Worm (Caenorhabditis elegans) whole organism, L1 larva: ENCODE measurements around the gene best-19.
A peak's percentile ranks its signal among the peaks of the same experiment; 100 is the strongest.

Experiments
- C16A3.4 ChIP-seq: fragments of 150-350 bp; optimal IDR thresholded peaks from 2 replicates; lab custom pipeline; 2014; ENCODE audit warnings: missing biosample characterization, missing genetic modification characterization
- C34B4.2 ChIP-seq: sonication (generic microtip); optimal IDR thresholded peaks from 2 replicates; lab custom pipeline; 2017; ENCODE audit warnings: mild to moderate bottlenecking, missing genetic modification characterization, missing compliant biosample characterization
- F16B12.6 ChIP-seq: fragments of 150-350 bp; optimal IDR thresholded peaks from 2 replicates; lab custom pipeline; 2014; ENCODE audit warnings: missing biosample characterization, missing genetic modification characterization
- Y116A8C.19 ChIP-seq: sonication (generic microtip); optimal IDR thresholded peaks from 2 replicates; lab custom pipeline; 2016; ENCODE audit warnings: missing compliant biosample characterization, missing genetic modification characterization, borderline replicate concordance
- alr-1 ChIP-seq: fragments of 200-800 bp; sonication (Bioruptor generic); optimal IDR thresholded peaks from 2 replicates; lab custom pipeline; 2018; ENCODE audit warnings: borderline replicate concordance, mild to moderate bottlenecking, missing genetic modification characterization, missing compliant biosample characterization
- aly-2 ChIP-seq: fragments of 150-350 bp; optimal IDR thresholded peaks from 2 replicates; lab custom pipeline; 2014; ENCODE audit warnings: missing biosample characterization, missing genetic modification characterization
- ama-1 ChIP-seq: fragments of 150-350 bp; optimal IDR thresholded peaks from 2 replicates; lab custom pipeline; 2014
- blmp-1 ChIP-seq: fragments of 150-350 bp; optimal IDR thresholded peaks from 2 replicates; lab custom pipeline; 2014; ENCODE audit warnings: missing biosample characterization, missing genetic modification characterization
- ceh-82 ChIP-seq, 3 experiments: fragments of 150-350 bp in 1 of 3; sonication (generic microtip) in 2 of 3; optimal IDR thresholded peaks; 2 replicates each; lab custom pipeline; 2014 to 2017; ENCODE audit warnings: missing biosample characterization in 3 of 3, missing genetic modification characterization in 3 of 3
- efl-1 ChIP-seq, 4 experiments: fragments of 150-350 bp; optimal IDR thresholded peaks in 3 of 4; peaks in 1 of 4; 1 replicate in 1 of 4; 2 replicates in 3 of 4; lab custom pipeline; 2014; ENCODE audit warnings: missing biosample characterization in 2 of 4, missing genetic modification characterization in 2 of 4, missing genetic modification reagents in 2 of 4
- egl-13 ChIP-seq: sonication (generic microtip); optimal IDR thresholded peaks from 2 replicates; lab custom pipeline; 2016; ENCODE audit warnings: missing genotype, missing genetic modification reagents, missing genetic modification characterization, missing compliant biosample characterization
- elt-2 ChIP-seq: sonication (generic microtip); optimal IDR thresholded peaks from 2 replicates; lab custom pipeline; 2016; ENCODE audit warnings: missing genetic modification characterization, mild to moderate bottlenecking, inconsistent platforms, missing compliant biosample characterization, missing genetic modification reagents
- elt-3 ChIP-seq, 6 experiments: fragments of 150-350 bp in 1 of 6; sonication (generic microtip); optimal IDR thresholded peaks; 2 replicates each; lab custom pipeline; 2017 to 2018; ENCODE audit warnings: missing biosample characterization in 6 of 6, missing genetic modification characterization in 6 of 6, inconsistent platforms in 1 of 6
- fkh-10 ChIP-seq: sonication (generic microtip); optimal IDR thresholded peaks from 2 replicates; lab custom pipeline; 2017; ENCODE audit warnings: missing biosample characterization, missing genetic modification reagents, missing genetic modification characterization
- fkh-4 ChIP-seq: sonication (generic microtip); optimal IDR thresholded peaks from 2 replicates; lab custom pipeline; 2016; ENCODE audit warnings: missing compliant biosample characterization, missing genetic modification characterization, borderline replicate concordance
- fkh-8 ChIP-seq: sonication (generic microtip); optimal IDR thresholded peaks from 2 replicates; lab custom pipeline; 2016; ENCODE audit warnings: mild to moderate bottlenecking, missing genetic modification characterization, missing compliant biosample characterization
- hpl-2 ChIP-seq: fragments of 150-350 bp; optimal IDR thresholded peaks from 2 replicates; lab custom pipeline; 2014; ENCODE audit warnings: missing biosample characterization, missing genetic modification reagents, missing genetic modification characterization
- irx-1 ChIP-seq: sonication (generic microtip); optimal IDR thresholded peaks from 2 replicates; lab custom pipeline; 2016; ENCODE audit warnings: missing genetic modification characterization, missing compliant biosample characterization
- jun-1 ChIP-seq: fragments of 150-350 bp; optimal IDR thresholded peaks from 2 replicates; lab custom pipeline; 2014; ENCODE audit warnings: missing biosample characterization, missing genetic modification reagents, missing genetic modification characterization
- lin-14 ChIP-seq: fragments of 200-800 bp; sonication (Bioruptor generic); optimal IDR thresholded peaks from 2 replicates; lab custom pipeline; 2018; ENCODE audit warnings: mild to moderate bottlenecking, missing genetic modification characterization, moderate library complexity, missing compliant biosample characterization
- lin-35 ChIP-seq, 2 experiments: fragments of 150-350 bp; optimal IDR thresholded peaks; 2 replicates each; lab custom pipeline; 2014; ENCODE audit warnings: missing biosample characterization in 2 of 2, missing genetic modification characterization in 2 of 2, missing genetic modification reagents in 2 of 2
- lin-39 ChIP-seq: fragments of 150-350 bp; optimal IDR thresholded peaks from 2 replicates; lab custom pipeline; 2014; ENCODE audit warnings: missing biosample characterization, missing genetic modification reagents, missing genetic modification characterization
- lir-3 ChIP-seq: sonication (generic microtip); optimal IDR thresholded peaks from 2 replicates; lab custom pipeline; 2016; ENCODE audit warnings: mild to moderate bottlenecking, missing genetic modification characterization, moderate library complexity, missing compliant biosample characterization; ENCODE audit not compliant: poor library complexity
- mab-9 ChIP-seq: fragments of 200-800 bp; sonication (Bioruptor generic); IDR thresholded peaks from 2 replicates; pipeline ENCODE4 v1.3.6; 2022; ENCODE audit warnings: missing genetic modification reagents, missing genetic modification characterization, missing compliant biosample characterization
- mef-2 ChIP-seq: fragments of 150-350 bp; optimal IDR thresholded peaks from 2 replicates; lab custom pipeline; 2014; ENCODE audit warnings: missing biosample characterization, missing genetic modification characterization
- mep-1 ChIP-seq: fragments of 150-350 bp; optimal IDR thresholded peaks from 2 replicates; lab custom pipeline; 2014; ENCODE audit warnings: missing biosample characterization, missing genetic modification characterization
- nhr-19 ChIP-seq: fragments of 200-800 bp; sonication (Bioruptor generic); conservative IDR thresholded peaks from 2 replicates; pipeline ENCODE4 v1.3.6; 2022; ENCODE audit warnings: missing genetic modification characterization, missing compliant biosample characterization
- nhr-20 ChIP-seq: sonication (generic microtip); optimal IDR thresholded peaks from 2 replicates; lab custom pipeline; 2016; ENCODE audit warnings: mild to moderate bottlenecking, missing genetic modification characterization, missing compliant biosample characterization
- nhr-47 ChIP-seq: sonication (generic microtip); optimal IDR thresholded peaks from 2 replicates; lab custom pipeline; 2016; ENCODE audit warnings: mild to moderate bottlenecking, missing genetic modification characterization, moderate library complexity, missing compliant biosample characterization
- nhr-71 ChIP-seq: sonication (generic microtip); optimal IDR thresholded peaks from 2 replicates; lab custom pipeline; 2016; ENCODE audit warnings: mild to moderate bottlenecking, missing genetic modification characterization, moderate library complexity, missing compliant biosample characterization
- nhr-76 ChIP-seq: sonication (generic microtip); optimal IDR thresholded peaks from 2 replicates; lab custom pipeline; 2017; ENCODE audit warnings: missing biosample characterization, missing genetic modification characterization
- nhr-77 ChIP-seq: fragments of 150-350 bp; optimal IDR thresholded peaks from 2 replicates; lab custom pipeline; 2014; ENCODE audit warnings: missing biosample characterization, missing genetic modification characterization
- nhr-84 ChIP-seq: sonication (generic microtip); optimal IDR thresholded peaks from 2 replicates; lab custom pipeline; 2017; ENCODE audit warnings: missing biosample characterization, missing genetic modification characterization
- nhr-85 ChIP-seq: sonication (generic microtip); peaks from one replicate; lab custom pipeline; 2016; ENCODE audit warnings: missing genetic modification characterization, inconsistent platforms, missing compliant biosample characterization
- nhr-90 ChIP-seq: sonication (generic microtip); optimal IDR thresholded peaks from 2 replicates; lab custom pipeline; 2016; ENCODE audit warnings: mild to moderate bottlenecking, missing genetic modification characterization, missing compliant biosample characterization; ENCODE audit not compliant: poor library complexity
- pax-3 ChIP-seq: fragments of 200-800 bp; sonication (Bioruptor generic); optimal IDR thresholded peaks from 2 replicates; lab custom pipeline; 2018; ENCODE audit warnings: mild to moderate bottlenecking, missing genetic modification characterization, moderate library complexity, missing compliant biosample characterization
- rnt-1 ChIP-seq: sonication (generic microtip); optimal IDR thresholded peaks from 2 replicates; lab custom pipeline; 2016; ENCODE audit warnings: mild to moderate bottlenecking, missing genetic modification characterization, moderate library complexity, missing compliant biosample characterization
- skn-1 ChIP-seq: fragments of 150-350 bp; optimal IDR thresholded peaks from 2 replicates; lab custom pipeline; 2014; ENCODE audit warnings: missing biosample characterization, missing genetic modification characterization
- sox-4 ChIP-seq: sonication (generic microtip); optimal IDR thresholded peaks from 2 replicates; lab custom pipeline; 2016; ENCODE audit warnings: missing genetic modification characterization, missing compliant biosample characterization
- swsn-7 ChIP-seq: sonication (generic microtip); optimal IDR thresholded peaks from 2 replicates; lab custom pipeline; 2016; ENCODE audit warnings: missing genetic modification characterization, missing compliant biosample characterization
- tbx-2 ChIP-seq: sonication (generic microtip); optimal IDR thresholded peaks from 2 replicates; lab custom pipeline; 2016; ENCODE audit warnings: missing genetic modification characterization, missing compliant biosample characterization
- unc-62 ChIP-seq: fragments of 150-350 bp; optimal IDR thresholded peaks from 2 replicates; lab custom pipeline; 2014; ENCODE audit warnings: missing biosample characterization, missing genetic modification reagents, missing genetic modification characterization
- unc-86 ChIP-seq: sonication (generic microtip); optimal IDR thresholded peaks from 2 replicates; lab custom pipeline; 2016; ENCODE audit warnings: missing genetic modification characterization, missing compliant biosample characterization
- unc-98 ChIP-seq: fragments of 200-800 bp; sonication (Bioruptor generic); IDR thresholded peaks from 2 replicates; pipeline ENCODE4 v1.3.6; 2022; ENCODE audit warnings: missing genetic modification characterization, missing compliant biosample characterization
- vab-15 ChIP-seq: sonication (generic microtip); optimal IDR thresholded peaks from 2 replicates; lab custom pipeline; 2017; ENCODE audit warnings: missing genotype, mild to moderate bottlenecking, missing genetic modification characterization, missing compliant biosample characterization
- xbp-1 ChIP-seq: sonication (generic microtip); optimal IDR thresholded peaks from 2 replicates; lab custom pipeline; 2016; ENCODE audit warnings: missing genetic modification characterization, missing compliant biosample characterization
- zag-1 ChIP-seq: fragments of 150-350 bp; optimal IDR thresholded peaks from 2 replicates; lab custom pipeline; 2014; ENCODE audit warnings: missing biosample characterization, missing genetic modification characterization
- zip-4 ChIP-seq: fragments of 200-800 bp; sonication (Bioruptor generic); optimal IDR thresholded peaks from 2 replicates; lab custom pipeline; 2018; ENCODE audit warnings: mild to moderate bottlenecking, missing genetic modification characterization, moderate library complexity, missing compliant biosample characterization

The best-19 gene

ce11 chrIV:290387-290786 lies 6.9 kb downstream of the best-19 start:
- TF ChIP-seq blmp-1 (tag; lab: Kevin White, UChicago) = no peak
- TF ChIP-seq efl-1 (optimal IDR thresholded peaks at IDR 0.05; lab: Kevin White, UChicago) = no peak
- TF ChIP-seq efl-1 (GFP tag; optimal IDR thresholded peaks at IDR 0.05 in 1 of 2; lab: Kevin White, UChicago) = peak in 1 of 2 experiments; percentile 71
- TF ChIP-seq, all 84 proteins: peak for 1

- TF ChIP-seq lin-39 (no peak), fkh-8 (no peak), jun-1 (tag; lab: Kevin White, UChicago) (no peak), skn-1 (tag; lab: Kevin White, UChicago) (no peak), aly-2 (no peak), Y116A8C.19 (no peak), unc-86 (tag; lab: Kevin White, UChicago) (no peak), elt-2 (no peak), xbp-1 (tag; lab: Kevin White, UChicago) (no peak), elt-3 (tag; optimal IDR thresholded peaks at IDR 0.05; lab: Kevin White, UChicago) (no peak), swsn-7 (tag; lab: Kevin White, UChicago) (no peak), lin-14 (GFP tag; lab: Kevin White, UChicago) (no peak), tbx-2 (tag; lab: Kevin White, UChicago) (no peak), lin-35 (GFP tag; optimal IDR thresholded peaks at IDR 0.05; lab: Kevin White, UChicago) (no peak), nhr-84 (tag; lab: Kevin White, UChicago) (no peak), C34B4.2 (tag; lab: Kevin White, UChicago) (no peak), pax-3 (tag; lab: Kevin White, UChicago) (no peak), fkh-4 (no peak), nhr-19 (no peak)
Measured at ce11 chrIV:291356-291755, 7.9 kb downstream of the best-19 start, which contains the start of gene T21D12.7. Gene T21D12.7 (minus strand): TSS chrIV:291456.

DNA sequence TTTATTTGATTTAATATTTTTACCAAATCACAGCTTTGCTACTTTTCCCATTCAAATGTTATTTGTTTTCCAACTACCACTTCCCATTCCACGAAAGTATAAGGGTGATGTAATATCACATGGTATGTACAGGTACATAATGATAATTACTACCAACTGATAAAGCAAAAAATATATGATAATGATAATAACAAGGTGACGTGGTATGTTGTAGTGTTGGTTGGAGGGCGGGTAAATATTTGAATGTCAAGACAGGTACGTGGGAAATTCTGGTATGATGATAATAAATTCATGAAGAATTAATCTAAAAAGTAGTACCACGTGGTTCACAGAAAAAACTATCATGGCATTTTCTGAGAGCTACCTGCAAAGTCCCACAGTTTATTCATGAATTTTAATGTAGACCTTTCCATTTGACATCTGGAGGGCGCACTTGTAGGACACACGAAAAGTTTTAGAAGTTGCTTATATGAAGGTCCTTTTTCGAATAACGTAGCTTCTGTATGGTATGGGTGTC lies 8.5 kb downstream of the best-19 start:
- TF ChIP-seq unc-62 (GFP tag; lab: Kevin White, UChicago) (no peak), tbx-2 (tag; lab: Kevin White, UChicago) (peak; percentile 9), lin-35 (GFP tag; optimal IDR thresholded peaks at IDR 0.05; lab: Kevin White, UChicago) (peak in 1 of 2 experiments; percentile 26), jun-1 (tag; lab: Kevin White, UChicago) (peak; percentile 76), mep-1 (tag; lab: Kevin White, UChicago) (no peak), nhr-90 (peak; percentile 78), nhr-20 (tag; lab: Kevin White, UChicago) (peak; percentile 49), mab-9 (GFP tag; lab: Robert Waterston, UW) (no peak), elt-2 (peak; percentile 96), C16A3.4 (tag; lab: Kevin White, UChicago) (no peak), nhr-77 (tag; lab: Kevin White, UChicago) (no peak), vab-15 (tag; lab: Kevin White, UChicago) (no peak), rnt-1 (tag; lab: Kevin White, UChicago) (no peak), nhr-47 (tag; lab: Kevin White, UChicago) (peak; percentile 22), mef-2 (no peak), sox-4 (tag; lab: Kevin White, UChicago) (no peak), nhr-19 (peak; percentile 28; the same call in 1 of the 2 replicates), zag-1 (tag; lab: Kevin White, UChicago) (no peak), nhr-71 (tag; lab: Kevin White, UChicago) (peak; percentile 50), alr-1 (tag; lab: Kevin White, UChicago) (no peak), lir-3 (peak; percentile 23), lin-14 (GFP tag; lab: Kevin White, UChicago) (no peak), C34B4.2 (tag; lab: Kevin White, UChicago) (no peak), unc-98 (GFP tag; lab: Robert Waterston, UW) (no peak), fkh-10 (GFP tag; lab: Kevin White, UChicago) (no peak), nhr-85 (tag; lab: Kevin White, UChicago) (peak; percentile 39), nhr-76 (no peak), ceh-82 (tag; optimal IDR thresholded peaks at IDR 0.05; lab: Kevin White, UChicago) (no peak), ama-1 (lab: Kevin White, UChicago) (peak; percentile 20), egl-13 (tag; lab: Kevin White, UChicago) (no peak), irx-1 (tag; lab: Kevin White, UChicago) (no peak), Y116A8C.19 (no peak), zip-4 (no peak), hpl-2 (GFP tag; lab: Kevin White, UChicago) (peak; percentile 25), F16B12.6 (no peak), efl-1 (optimal IDR thresholded peaks at IDR 0.05; lab: Kevin White, UChicago) (no peak), efl-1 (GFP tag; optimal IDR thresholded peaks at IDR 0.05 in 1 of 2; lab: Kevin White, UChicago) (peak in 1 of 2 experiments; percentile 90)
